Fruit fly (Drosophila melanogaster): ENCODE data around the gene Sec22.

The Sec22 gene

DNA sequence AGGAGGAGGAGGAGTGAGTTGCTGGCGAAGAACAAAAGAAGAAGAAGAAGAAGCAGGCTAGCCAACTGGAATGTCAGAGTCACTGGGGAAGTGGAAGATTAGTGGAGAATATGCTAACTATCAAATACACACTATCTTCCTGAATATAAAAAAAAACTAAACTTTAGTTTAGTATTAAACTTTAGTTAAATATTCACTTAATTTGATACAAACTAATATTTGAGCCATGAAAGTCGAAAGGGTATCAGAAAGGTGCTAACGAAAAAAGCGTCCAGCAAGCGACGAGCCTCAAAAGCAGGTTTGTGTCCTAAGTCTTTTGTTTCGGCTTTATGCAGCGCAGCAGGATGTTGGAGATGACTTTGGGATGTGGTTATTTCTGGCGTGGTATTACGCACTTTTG is 30.7 kb upstream of the Sec22 start:
- TF ChIP-seq CG12768 (GFP tag; optimal IDR thresholded peaks at IDR 0.05) (no peak), Mnt (GFP tag; optimal IDR thresholded peaks at IDR 0.05) (no peak), CG11617 (GFP tag; optimal IDR thresholded peaks at IDR 0.05) (no peak), CG14711 (tag; optimal IDR thresholded peaks at IDR 0.05) (no peak), CG33017 (tag; optimal IDR thresholded peaks at IDR 0.05) (no peak), kay (GFP tag; ENCODE audit: borderline replicate concordance) (no peak), ovo (GFP tag; optimal IDR thresholded peaks at IDR 0.05) (no peak), toe (GFP tag; optimal IDR thresholded peaks at IDR 0.05) (no peak), cnc (optimal IDR thresholded peaks at IDR 0.05) (no peak), Crg-1 (GFP tag; optimal IDR thresholded peaks at IDR 0.05) (no peak), tj (GFP tag; optimal IDR thresholded peaks at IDR 0.05) (no peak), pad (GFP tag; optimal IDR thresholded peaks at IDR 0.05) (no peak), cic (GFP tag; optimal IDR thresholded peaks at IDR 0.05) (no peak), Hr96 (GFP tag; optimal IDR thresholded peaks at IDR 0.05) (no peak)

DNA sequence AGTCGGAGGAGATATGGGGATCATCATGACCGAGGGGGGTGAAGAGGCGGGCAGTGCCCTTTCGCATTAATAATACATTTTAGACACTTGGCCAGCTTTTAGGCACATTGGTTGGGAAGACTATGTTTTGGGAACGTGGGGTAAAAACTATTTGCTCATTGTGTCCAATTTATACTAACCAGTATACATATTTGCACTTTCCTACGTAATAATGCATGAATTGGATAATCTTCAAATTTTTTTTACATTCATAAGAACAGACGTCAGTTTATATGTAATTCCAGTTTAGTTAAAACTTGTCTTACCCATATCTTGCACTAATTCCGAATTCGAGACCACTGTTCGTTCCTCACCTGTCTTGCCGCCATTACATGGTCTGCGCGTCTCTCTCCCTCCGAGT is 26.5 kb upstream of the Sec22 start:
- TF ChIP-seq cic (GFP tag; optimal IDR thresholded peaks at IDR 0.05) (no peak), Clk (GFP tag; optimal IDR thresholded peaks at IDR 0.05) (no peak), CG14711 (tag; optimal IDR thresholded peaks at IDR 0.05) (no peak), CG7045 (GFP tag; optimal IDR thresholded peaks at IDR 0.05) (no peak), ovo (GFP tag; optimal IDR thresholded peaks at IDR 0.05) (no peak), pad (GFP tag; optimal IDR thresholded peaks at IDR 0.05) (no peak), Mnt (GFP tag; optimal IDR thresholded peaks at IDR 0.05) (no peak), cnc (optimal IDR thresholded peaks at IDR 0.05) (no peak), CG12768 (GFP tag; optimal IDR thresholded peaks at IDR 0.05) (no peak), tj (GFP tag; optimal IDR thresholded peaks at IDR 0.05) (no peak)

DNA sequence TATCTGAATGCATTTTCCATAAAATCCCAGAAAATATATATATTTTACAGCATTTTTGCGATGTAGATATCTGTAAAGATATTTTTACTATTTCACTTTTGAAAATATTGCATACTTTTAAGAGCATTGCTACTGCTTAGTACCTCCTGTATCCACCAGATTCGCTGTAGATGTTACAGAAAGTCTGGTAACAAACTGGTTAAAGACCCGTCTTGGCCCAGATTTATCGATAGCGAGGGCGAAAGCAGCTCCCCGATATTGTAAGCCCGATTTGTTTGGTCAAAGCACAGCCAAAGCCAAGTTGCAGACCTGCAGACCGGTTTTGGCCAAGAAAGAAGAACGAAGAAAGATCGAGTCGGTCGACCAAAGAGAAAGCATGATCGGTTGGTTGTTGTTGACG is 21.4 kb upstream of the Sec22 start, which contains the start of gene tw:
tw (plus strand) TSS at position 291 of the 400 bp plus-strand sequence.
- no peak for TF ChIP-seq CG12768 (GFP tag; optimal IDR thresholded peaks at IDR 0.05)
- no peak for TF ChIP-seq ovo (GFP tag; optimal IDR thresholded peaks at IDR 0.05)
- TF ChIP-seq cic (GFP tag; optimal IDR thresholded peaks at IDR 0.05): no peak
- no peak for TF ChIP-seq cnc (optimal IDR thresholded peaks at IDR 0.05)
- no peak for TF ChIP-seq CG7045 (GFP tag; optimal IDR thresholded peaks at IDR 0.05)
- TF ChIP-seq tj (GFP tag; optimal IDR thresholded peaks at IDR 0.05): no peak
- no peak for TF ChIP-seq bab1 (GFP tag; optimal IDR thresholded peaks at IDR 0.05)
- TF ChIP-seq Clk (GFP tag; optimal IDR thresholded peaks at IDR 0.05): no peak
- no peak for TF ChIP-seq kay (GFP tag; ENCODE audit: borderline replicate concordance)
- no peak for TF ChIP-seq Crg-1 (GFP tag; optimal IDR thresholded peaks at IDR 0.05)
- no peak for TF ChIP-seq Mnt (GFP tag; optimal IDR thresholded peaks at IDR 0.05)
- no peak for TF ChIP-seq CG1620 (GFP tag; optimal IDR thresholded peaks at IDR 0.05)
- no peak for TF ChIP-seq CG14711 (tag; optimal IDR thresholded peaks at IDR 0.05)

DNA sequence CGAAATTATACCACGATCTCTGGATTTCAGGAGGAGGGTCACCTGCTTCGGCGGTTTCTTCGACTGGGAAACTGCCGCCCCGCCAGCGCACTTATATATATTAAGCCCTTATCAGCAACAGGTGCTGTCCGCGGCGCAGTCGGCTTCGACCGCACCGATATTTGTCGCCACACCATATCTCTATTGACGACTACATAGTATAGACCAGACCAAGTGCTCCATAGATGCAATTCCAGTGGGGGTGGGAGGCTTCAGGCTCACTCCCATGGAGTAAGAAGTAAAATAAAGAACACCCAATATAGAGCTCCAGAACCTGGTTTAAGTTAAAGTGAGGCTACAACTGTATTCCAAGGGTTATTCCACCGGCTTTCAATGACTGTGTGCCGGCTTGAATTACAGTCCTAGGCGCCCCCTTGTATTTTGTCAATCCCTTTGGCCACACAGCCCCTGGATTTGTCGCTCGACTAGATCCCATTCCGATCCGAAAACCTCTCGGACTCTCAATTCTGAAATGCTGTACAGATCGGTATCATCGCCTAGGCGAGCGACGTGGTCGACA is 15.8 kb upstream of the Sec22 start, which contains the start of gene CG13360:
CG13360 (minus strand) TSS at position 51 of the 559 bp plus-strand sequence.
- TF ChIP-seq kay (GFP tag; ENCODE audit: borderline replicate concordance): no peak
- peak; percentile 22 for TF ChIP-seq CG12768 (GFP tag; optimal IDR thresholded peaks at IDR 0.05)
- TF ChIP-seq Hr96 (GFP tag; optimal IDR thresholded peaks at IDR 0.05): no peak
- TF ChIP-seq CG33017 (tag; optimal IDR thresholded peaks at IDR 0.05): no peak
- no peak for TF ChIP-seq bab1 (GFP tag; optimal IDR thresholded peaks at IDR 0.05)
- TF ChIP-seq Crg-1 (GFP tag; optimal IDR thresholded peaks at IDR 0.05): no peak
- TF ChIP-seq tj (GFP tag; optimal IDR thresholded peaks at IDR 0.05): no peak
- no peak for TF ChIP-seq CG1620 (GFP tag; optimal IDR thresholded peaks at IDR 0.05)
- no peak for TF ChIP-seq Mnt (GFP tag; optimal IDR thresholded peaks at IDR 0.05)
- TF ChIP-seq CG7101 (tag; optimal IDR thresholded peaks at IDR 0.05): peak; percentile 22
- TF ChIP-seq CG7045 (GFP tag; optimal IDR thresholded peaks at IDR 0.05): no peak
- no peak for TF ChIP-seq ovo (GFP tag; optimal IDR thresholded peaks at IDR 0.05)
- no peak for TF ChIP-seq CG14711 (tag; optimal IDR thresholded peaks at IDR 0.05)
- no peak for TF ChIP-seq CG5204 (GFP tag; optimal IDR thresholded peaks at IDR 0.05)
- peak; percentile 2 for TF ChIP-seq CG11617 (GFP tag; optimal IDR thresholded peaks at IDR 0.05)

DNA sequence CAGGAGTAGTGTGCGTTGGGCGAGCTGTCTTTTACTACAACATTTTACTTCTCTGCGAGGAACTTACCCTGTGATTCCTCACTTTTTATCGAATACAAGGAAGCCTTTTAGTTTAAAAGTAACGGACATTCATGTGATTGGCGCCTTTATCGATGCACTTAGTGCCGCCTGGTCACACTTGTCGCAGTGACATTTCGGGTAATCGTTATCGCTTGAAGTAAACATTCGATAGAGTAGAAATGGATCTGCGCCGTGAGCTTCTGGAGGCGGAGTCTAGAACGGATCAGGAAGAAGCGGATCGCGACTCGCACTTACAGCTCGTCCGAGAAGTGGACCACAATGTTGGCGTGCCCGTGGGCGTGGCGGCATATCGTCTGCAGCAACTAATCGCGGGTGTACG is 13.0 kb upstream of the Sec22 start, which contains the start of gene CG16989:
CG16989 (plus strand) TSS at position 225 of the 400 bp plus-strand sequence.
- TF ChIP-seq cnc (optimal IDR thresholded peaks at IDR 0.05) (no peak), CG11617 (GFP tag; optimal IDR thresholded peaks at IDR 0.05) (no peak), bab1 (GFP tag; optimal IDR thresholded peaks at IDR 0.05) (peak; percentile 54)

DNA sequence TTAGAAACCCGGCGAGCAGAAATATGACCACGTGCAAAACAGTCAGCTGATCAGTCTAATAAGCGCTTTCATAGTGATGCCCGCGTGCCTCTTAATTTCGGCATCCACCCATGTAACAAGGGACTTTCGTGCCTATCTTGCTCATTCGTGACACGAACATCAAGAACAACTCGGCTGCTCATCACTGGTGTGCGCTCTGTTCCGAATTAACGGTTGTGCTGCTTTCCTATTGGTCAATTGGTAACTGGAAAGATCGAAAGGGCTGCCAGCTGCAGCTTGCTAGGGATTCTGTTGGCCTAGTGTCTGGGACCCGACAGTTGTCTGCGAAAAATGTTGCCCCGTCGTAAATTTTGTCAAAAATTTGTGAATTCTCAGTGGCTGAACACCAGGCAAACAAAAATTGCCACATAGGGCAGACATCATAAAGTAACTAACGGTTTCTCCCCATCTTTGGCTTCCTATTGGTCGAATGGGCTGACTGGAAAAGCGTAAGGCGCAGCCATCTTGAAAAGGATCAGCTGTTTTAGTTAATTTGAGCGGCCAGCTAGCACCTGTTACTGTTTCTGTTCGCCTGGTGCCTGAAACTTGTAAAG is 9.4 kb upstream of the Sec22 start:
- TF ChIP-seq Clk (GFP tag; optimal IDR thresholded peaks at IDR 0.05) (no peak), Hr96 (GFP tag; optimal IDR thresholded peaks at IDR 0.05) (no peak), toe (GFP tag; optimal IDR thresholded peaks at IDR 0.05) (no peak), CG7101 (tag; optimal IDR thresholded peaks at IDR 0.05) (peak; percentile 34), ovo (GFP tag; optimal IDR thresholded peaks at IDR 0.05) (peak; percentile 99), CG5204 (GFP tag; optimal IDR thresholded peaks at IDR 0.05) (no peak), CG7045 (GFP tag; optimal IDR thresholded peaks at IDR 0.05) (no peak), CG11617 (GFP tag; optimal IDR thresholded peaks at IDR 0.05) (no peak), bab1 (GFP tag; optimal IDR thresholded peaks at IDR 0.05) (peak; percentile 84), CG14711 (tag; optimal IDR thresholded peaks at IDR 0.05) (peak; percentile 35), CG12768 (GFP tag; optimal IDR thresholded peaks at IDR 0.05) (no peak), tj (GFP tag; optimal IDR thresholded peaks at IDR 0.05) (peak; percentile 51), CG1620 (GFP tag; optimal IDR thresholded peaks at IDR 0.05) (peak; percentile 55), cic (GFP tag; optimal IDR thresholded peaks at IDR 0.05) (peak; percentile 51), cnc (optimal IDR thresholded peaks at IDR 0.05) (no peak), Mnt (GFP tag; optimal IDR thresholded peaks at IDR 0.05) (peak; percentile 95), CG33017 (tag; optimal IDR thresholded peaks at IDR 0.05) (no peak), kay (GFP tag; ENCODE audit: borderline replicate concordance) (no peak), pad (GFP tag; optimal IDR thresholded peaks at IDR 0.05) (peak; percentile 92), Crg-1 (GFP tag; optimal IDR thresholded peaks at IDR 0.05) (peak; percentile 48)

Data from whole organism, adult.